Worm (Caenorhabditis elegans) whole organism, L4 larva: ENCODE measurements around the gene pptr-1.

ENCODE experiments used
- Y75B8A.6 ChIP-seq: fragments of 200-800 bp; sonication (Bioruptor generic); IDR thresholded peaks from 2 replicates; pipeline ENCODE4 v1.3.6; 2022; ENCODE audit warnings: missing genetic modification reagents, missing genetic modification characterization, missing compliant biosample characterization
- aha-1 ChIP-seq: fragments of 150-350 bp; peaks from one replicate; lab custom pipeline; 2014; ENCODE audit warnings: missing biosample characterization, missing genetic modification characterization
- ceh-28 ChIP-seq: fragments of 150-350 bp; optimal IDR thresholded peaks from 2 replicates; lab custom pipeline; 2014; ENCODE audit warnings: missing biosample characterization, missing genetic modification reagents, missing genetic modification characterization
- hmg-1.1 ChIP-seq: fragments of 200-800 bp; sonication (Bioruptor generic); IDR thresholded peaks from 2 replicates; pipeline ENCODE4 v1.3.6; 2022; ENCODE audit warnings: missing genetic modification reagents, missing genetic modification characterization, missing compliant biosample characterization
- lin-1 ChIP-seq: fragments of 200-800 bp; sonication (Bioruptor generic); IDR thresholded peaks from 2 replicates; pipeline ENCODE4 v1.3.6; 2022; ENCODE audit warnings: missing genetic modification reagents, missing genetic modification characterization, missing compliant biosample characterization
- mxl-2 ChIP-seq: fragments of 200-800 bp; sonication (Bioruptor generic); conservative IDR thresholded peaks from 2 replicates; pipeline ENCODE4 v1.3.6; 2022; ENCODE audit warnings: missing genetic modification reagents, missing genetic modification characterization, missing compliant biosample characterization
- nhr-237 ChIP-seq: sonication (generic microtip); optimal IDR thresholded peaks from 2 replicates; lab custom pipeline; 2017; ENCODE audit warnings: missing biosample characterization, missing genetic modification characterization
- unc-62 ChIP-seq, 3 experiments: fragments of 150-350 bp in 1 of 3; sonication (generic microtip); optimal IDR thresholded peaks in 2 of 3; peaks in 1 of 3; 1 replicate in 1 of 3; 2 replicates in 2 of 3; lab custom pipeline; 2014 to 2017; ENCODE audit warnings: missing biosample characterization in 3 of 3, missing genetic modification characterization in 3 of 3, missing genetic modification reagents in 3 of 3, missing genotype in 1 of 3
- zip-2 ChIP-seq: fragments of 150-350 bp; optimal IDR thresholded peaks from 2 replicates; lab custom pipeline; 2014; ENCODE audit warnings: missing biosample characterization, missing genetic modification characterization

Gene pptr-1

DNA sequence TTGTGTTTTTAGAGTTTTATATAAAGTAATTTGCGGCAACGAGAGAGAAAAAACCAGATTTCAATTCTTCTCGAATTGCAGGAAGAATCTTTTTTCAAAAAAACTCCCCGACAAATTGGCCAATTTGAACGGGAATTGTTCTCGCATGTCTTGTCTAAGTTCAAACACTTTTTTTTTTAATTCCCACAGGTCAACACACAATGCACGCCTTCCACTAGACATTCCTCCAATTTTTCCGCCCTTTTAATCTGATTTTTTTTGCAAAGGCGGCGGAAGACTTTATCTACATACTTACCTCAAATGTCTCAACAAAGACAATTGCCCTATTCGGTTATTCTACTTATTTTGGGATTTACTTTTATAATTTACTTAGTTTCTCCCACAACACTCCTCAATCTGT is 50.3 kb downstream of the pptr-1 start, which contains the start of gene F26D2.3:
Gene F26D2.3 (plus strand): TSS at position 301 of the 400 bp plus-strand sequence.
- TF ChIP-seq ceh-28 (no peak), zip-2 (tag; lab: Kevin White, UChicago) (no peak), hmg-1.1 (GFP tag; lab: Robert Waterston, UW) (no peak)

DNA sequence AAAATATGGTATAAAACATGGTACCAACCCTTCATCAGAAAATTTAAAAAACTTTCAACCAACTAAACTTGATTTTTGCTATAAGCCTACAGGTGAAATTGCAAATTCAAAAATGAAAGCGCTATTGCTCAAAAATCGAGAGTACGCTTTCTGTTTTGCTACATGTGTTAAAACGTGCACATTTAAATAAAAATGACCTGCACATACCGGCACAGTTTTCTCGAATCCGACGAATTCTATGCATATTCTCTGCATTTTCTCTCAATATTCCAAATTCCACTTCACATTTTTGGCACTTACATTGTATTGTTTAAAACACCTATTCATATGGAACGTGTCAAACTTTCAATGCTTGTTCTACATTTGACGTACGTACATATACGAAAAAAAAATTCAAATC is 53.2 kb downstream of the pptr-1 start, which contains the start of gene srh-145:
Gene srh-145 (plus strand): TSS at position 193 of the 400 bp plus-strand sequence.
- TF ChIP-seq nhr-237 (no peak), Y75B8A.6 (no peak), mxl-2 (0 out of 2 replicates have a peak, but pooled peaks have one; percentile 11), aha-1 (tag; lab: Kevin White, UChicago) (peak; percentile 78), unc-62 (GFP tag; optimal IDR thresholded peaks at IDR 0.05 in 1 of 2; lab: Kevin White, UChicago) (peak in 1 of 2 experiments; percentile 60), unc-62 (tag; optimal IDR thresholded peaks at IDR 0.05; lab: Kevin White, UChicago) (no peak)

DNA sequence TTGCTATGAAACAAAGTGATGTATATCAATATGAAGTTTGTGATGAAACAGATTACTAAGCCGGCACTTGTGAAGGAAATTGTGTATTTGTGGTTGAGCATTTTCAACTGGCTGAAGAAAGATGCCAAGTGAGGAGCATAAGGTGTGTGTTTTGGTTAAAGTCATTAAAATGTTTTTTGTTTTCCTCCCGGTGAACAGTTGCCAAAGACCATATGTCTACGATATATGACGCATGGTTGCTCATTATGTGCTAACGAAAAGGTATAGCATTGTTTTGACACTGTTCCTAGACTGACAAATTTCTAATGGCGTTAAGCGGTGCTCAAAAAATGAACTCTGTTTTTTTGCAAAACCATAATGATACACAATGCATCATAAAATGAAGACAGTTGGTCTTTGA is 59.7 kb downstream of the pptr-1 start, which contains the start of gene str-55:
Gene str-55 (minus strand): TSS at position 101 of the 400 bp plus-strand sequence.
- no peak for TF ChIP-seq lin-1
- TF ChIP-seq, all 104 proteins: peak for 0
